Fruit fly (Drosophila melanogaster) whole organism: Measurements from ENCODE around the gene geko.

Experiments used
- CG8478 ChIP-seq: fragments of >200 bp; optimal IDR thresholded peaks from 2 replicates; lab custom pipeline; 2018; ENCODE audit warnings: inconsistent platforms
- Dll ChIP-seq: fragments of >200 bp; optimal IDR thresholded peaks from 2 replicates; lab custom pipeline; 2017
- EcR ChIP-seq, 2 experiments: fragments of >200 bp; optimal IDR thresholded peaks; 2 replicates each; lab custom pipeline; 2017; ENCODE audit warnings: missing biosample characterization in 2 of 2, missing genetic modification characterization in 2 of 2, missing genetic modification reagents in 2 of 2
- pan ChIP-seq: fragments of >200 bp; optimal IDR thresholded peaks from 2 replicates; lab custom pipeline; 2017
- psq ChIP-seq: fragments of >200 bp; optimal IDR thresholded peaks from 2 replicates; lab custom pipeline; 2017
- usp ChIP-seq: fragments of >200 bp; optimal IDR thresholded peaks from 2 replicates; lab custom pipeline; 2017; ENCODE audit warnings: missing biosample characterization, missing genetic modification characterization, mixed read lengths

- TF ChIP-seq usp (GFP tag; lab: Kevin White, UChicago) (no peak), Dll (no peak), psq (lab: Kevin White, UChicago) (no peak), pan (lab: Kevin White, UChicago) (no peak), CG8478 (lab: Kevin White, UChicago) (no peak), EcR (GFP tag; optimal IDR thresholded peaks at IDR 0.05; lab: Kevin White, UChicago) (no peak)
Measured at dm6 chr3L:18105343-18106020, 33.7 kb upstream of the geko start.
